Worm (Caenorhabditis elegans) whole organism, L4 larva: Measurements from ENCODE around the gene clec-173.

Experiments
- F10B5.3 ChIP-seq: sonication (generic microtip); optimal IDR thresholded peaks from 2 replicates; lab custom pipeline; 2016; ENCODE audit warnings: mild to moderate bottlenecking, missing genetic modification characterization, missing compliant biosample characterization
- F26F4.8 ChIP-seq: fragments of 200-800 bp; sonication (Bioruptor generic); conservative IDR thresholded peaks from 2 replicates; pipeline ENCODE4 v1.3.6; 2022; ENCODE audit warnings: missing genetic modification characterization, missing compliant biosample characterization
- F44E2.7 ChIP-seq: fragments of 200-800 bp; sonication (Bioruptor generic); IDR thresholded peaks from 2 replicates; pipeline ENCODE4 v2.1.2; 2022; ENCODE audit warnings: missing genetic modification characterization, missing compliant biosample characterization
- F49E8.2 ChIP-seq: sonication (generic microtip); optimal IDR thresholded peaks from 2 replicates; lab custom pipeline; 2016; ENCODE audit warnings: missing compliant biosample characterization, mild to moderate bottlenecking, missing genetic modification characterization, borderline replicate concordance
- T20F7.1 ChIP-seq: fragments of 200-800 bp; sonication (Bioruptor generic); optimal IDR thresholded peaks from 2 replicates; lab custom pipeline; 2018; ENCODE audit warnings: mild to moderate bottlenecking, missing genetic modification characterization, missing compliant biosample characterization
- T26A8.4 ChIP-seq: fragments of 200-800 bp; sonication (Bioruptor generic); IDR thresholded peaks from 2 replicates; pipeline ENCODE4 v1.3.6; 2022; ENCODE audit warnings: missing genetic modification characterization, missing compliant biosample characterization
- ZK337.2 ChIP-seq: fragments of 200-800 bp; sonication (Bioruptor generic); IDR thresholded peaks from 2 replicates; pipeline ENCODE4 v1.3.6; 2022; ENCODE audit warnings: missing genetic modification reagents, missing genetic modification characterization, missing compliant biosample characterization
- aha-1 ChIP-seq: fragments of 150-350 bp; peaks from one replicate; lab custom pipeline; 2014; ENCODE audit warnings: missing biosample characterization, missing genetic modification characterization
- aly-2 ChIP-seq: sonication (generic microtip); optimal IDR thresholded peaks from 2 replicates; lab custom pipeline; 2018; ENCODE audit warnings: missing biosample characterization, missing genetic modification characterization
- ceh-28 ChIP-seq: fragments of 150-350 bp; optimal IDR thresholded peaks from 2 replicates; lab custom pipeline; 2014; ENCODE audit warnings: missing biosample characterization, missing genetic modification reagents, missing genetic modification characterization
- ceh-32 ChIP-seq: sonication (generic microtip); optimal IDR thresholded peaks from 2 replicates; lab custom pipeline; 2016; ENCODE audit warnings: mild to moderate bottlenecking, missing genetic modification characterization, missing compliant biosample characterization; ENCODE audit not compliant: poor library complexity
- ceh-62 ChIP-seq: sonication (generic microtip); optimal IDR thresholded peaks from 2 replicates; lab custom pipeline; 2017; ENCODE audit warnings: missing biosample characterization, missing genetic modification characterization
- ceh-82 ChIP-seq: sonication (generic microtip); optimal IDR thresholded peaks from 2 replicates; lab custom pipeline; 2017; ENCODE audit warnings: missing biosample characterization, missing genetic modification characterization
- daf-19 ChIP-seq: fragments of 200-800 bp; sonication (Bioruptor generic); conservative IDR thresholded peaks from 2 replicates; pipeline ENCODE4 v1.3.6; 2022; ENCODE audit warnings: missing genetic modification characterization, missing compliant biosample characterization
- dmd-6 ChIP-seq: fragments of 200-800 bp; sonication (Bioruptor generic); IDR thresholded peaks from 2 replicates; pipeline ENCODE4 v1.3.6; 2022; ENCODE audit warnings: missing genetic modification reagents, missing genetic modification characterization, missing compliant biosample characterization
- dmd-9 ChIP-seq: fragments of 200-800 bp; sonication (Bioruptor generic); IDR thresholded peaks from 2 replicates; pipeline ENCODE4 v1.3.6; 2022; ENCODE audit warnings: missing genetic modification reagents, missing genetic modification characterization, missing compliant biosample characterization
- dve-1 ChIP-seq: sonication (generic microtip); optimal IDR thresholded peaks from 2 replicates; lab custom pipeline; 2017; ENCODE audit warnings: antibody characterized with exemption, mild to moderate bottlenecking, missing genetic modification characterization, missing compliant biosample characterization; ENCODE audit not compliant: insufficient read depth
- fkh-10 ChIP-seq: fragments of 150-350 bp; optimal IDR thresholded peaks from 2 replicates; lab custom pipeline; 2014; ENCODE audit warnings: missing biosample characterization, missing genetic modification reagents, missing genetic modification characterization
- fos-1 ChIP-seq: fragments of 150-350 bp; optimal IDR thresholded peaks from 2 replicates; lab custom pipeline; 2014; ENCODE audit warnings: missing biosample characterization, missing genetic modification characterization
- hlh-30 ChIP-seq: sonication (generic microtip); optimal IDR thresholded peaks from 2 replicates; lab custom pipeline; 2017; ENCODE audit warnings: antibody characterized with exemption, mild to moderate bottlenecking, missing genetic modification characterization, missing compliant biosample characterization; ENCODE audit not compliant: insufficient read depth
- hmg-1.1 ChIP-seq: fragments of 200-800 bp; sonication (Bioruptor generic); IDR thresholded peaks from 2 replicates; pipeline ENCODE4 v1.3.6; 2022; ENCODE audit warnings: missing genetic modification reagents, missing genetic modification characterization, missing compliant biosample characterization
- lin-1 ChIP-seq: fragments of 200-800 bp; sonication (Bioruptor generic); IDR thresholded peaks from 2 replicates; pipeline ENCODE4 v1.3.6; 2022; ENCODE audit warnings: missing genetic modification reagents, missing genetic modification characterization, missing compliant biosample characterization
- lin-13 ChIP-seq: fragments of 150-350 bp; optimal IDR thresholded peaks from 2 replicates; lab custom pipeline; 2014; ENCODE audit warnings: missing biosample characterization, missing genetic modification reagents, missing genetic modification characterization
- lin-15B ChIP-seq: fragments of 150-350 bp; sonication (generic microtip); optimal IDR thresholded peaks from 3 replicates; lab custom pipeline; 2014; ENCODE audit warnings: missing biosample characterization, missing genetic modification characterization
- lin-29 ChIP-seq: fragments of 200-800 bp; sonication (Bioruptor generic); IDR thresholded peaks from 2 replicates; pipeline ENCODE4 v1.3.6; 2022; ENCODE audit warnings: missing genetic modification reagents, missing genetic modification characterization, missing compliant biosample characterization
- lin-38 ChIP-seq: fragments of 200-800 bp; sonication (Bioruptor generic); IDR thresholded peaks from 2 replicates; pipeline ENCODE4 v1.3.6; 2022; ENCODE audit warnings: missing genetic modification reagents, missing genetic modification characterization, missing compliant biosample characterization
- lir-3 ChIP-seq: sonication (generic microtip); optimal IDR thresholded peaks from 2 replicates; lab custom pipeline; 2016; ENCODE audit warnings: mild to moderate bottlenecking, missing genetic modification characterization, missing compliant biosample characterization
- lsy-2 ChIP-seq, 2 experiments: fragments of 150-350 bp in 1 of 2; sonication (generic microtip) in 1 of 2; optimal IDR thresholded peaks; 2 replicates each; lab custom pipeline; 2014 to 2017; ENCODE audit warnings: missing biosample characterization in 2 of 2, missing genetic modification characterization in 2 of 2
- mep-1 ChIP-seq: fragments of 150-350 bp; sonication (generic microtip); optimal IDR thresholded peaks from 3 replicates; lab custom pipeline; 2014; ENCODE audit warnings: missing biosample characterization, missing genetic modification characterization
- mxl-3 ChIP-seq: fragments of 200-800 bp; sonication (Bioruptor generic); optimal IDR thresholded peaks from 2 replicates; lab custom pipeline; 2018; ENCODE audit warnings: mild to moderate bottlenecking, missing genetic modification characterization, missing compliant biosample characterization
- nhr-10 ChIP-seq: fragments of 150-350 bp; optimal IDR thresholded peaks from 2 replicates; lab custom pipeline; 2014; ENCODE audit warnings: missing biosample characterization, missing genetic modification characterization
- nhr-11 ChIP-seq: fragments of 150-350 bp; optimal IDR thresholded peaks from 2 replicates; lab custom pipeline; 2014; ENCODE audit warnings: missing biosample characterization, missing genetic modification characterization
- nhr-237 ChIP-seq: sonication (generic microtip); optimal IDR thresholded peaks from 2 replicates; lab custom pipeline; 2017; ENCODE audit warnings: missing biosample characterization, missing genetic modification characterization
- nhr-25 ChIP-seq: sonication (generic microtip); optimal IDR thresholded peaks from 2 replicates; lab custom pipeline; 2017; ENCODE audit warnings: missing genetic modification characterization, mild to moderate bottlenecking, missing compliant biosample characterization, antibody characterized with exemption, moderate library complexity, borderline replicate concordance; ENCODE audit not compliant: insufficient read depth
- nhr-28 ChIP-seq: fragments of 150-350 bp; optimal IDR thresholded peaks from 2 replicates; lab custom pipeline; 2014; ENCODE audit warnings: missing biosample characterization, missing genetic modification characterization
- nhr-42 ChIP-seq: fragments of 200-800 bp; sonication (Bioruptor generic); IDR thresholded peaks from 2 replicates; pipeline ENCODE4 v1.3.6; 2022; ENCODE audit warnings: missing genetic modification characterization, missing compliant biosample characterization
- nhr-48 ChIP-seq: sonication (generic microtip); optimal IDR thresholded peaks from 2 replicates; lab custom pipeline; 2016; ENCODE audit warnings: mild to moderate bottlenecking, missing genetic modification characterization, missing compliant biosample characterization
- nhr-76 ChIP-seq: fragments of 150-350 bp; optimal IDR thresholded peaks from 2 replicates; lab custom pipeline; 2014; ENCODE audit warnings: missing biosample characterization, missing genetic modification characterization
- nhr-77 ChIP-seq: fragments of 150-350 bp; optimal IDR thresholded peaks from 2 replicates; lab custom pipeline; 2014; ENCODE audit warnings: missing biosample characterization, missing genetic modification characterization
- pha-4 ChIP-seq, 2 experiments: fragments of 150-350 bp in 1 of 2; fragments of 200-800 bp in 1 of 2; sonication (Bioruptor generic) in 1 of 2; IDR thresholded peaks in 1 of 2; optimal IDR thresholded peaks in 1 of 2; 2 replicates each; pipeline versions ENCODE4 v1.3.6 to Lab custom; 2014 to 2022; ENCODE audit warnings: missing genetic modification characterization in 2 of 2, missing genetic modification reagents in 2 of 2, missing biosample characterization in 1 of 2, missing compliant biosample characterization in 1 of 2
- php-3 ChIP-seq: fragments of 200-800 bp; sonication (Bioruptor generic); IDR thresholded peaks from 2 replicates; pipeline ENCODE4 v1.3.6; 2022; ENCODE audit warnings: missing genetic modification reagents, missing genetic modification characterization, missing compliant biosample characterization
- pqm-1 ChIP-seq: sonication (generic microtip); optimal IDR thresholded peaks from 2 replicates; lab custom pipeline; 2017; ENCODE audit warnings: missing biosample characterization, missing genetic modification characterization
- spr-1 ChIP-seq: sonication (generic microtip); optimal IDR thresholded peaks from 2 replicates; lab custom pipeline; 2016; ENCODE audit warnings: mild to moderate bottlenecking, missing genetic modification characterization, missing compliant biosample characterization
- spr-3 ChIP-seq: fragments of 200-800 bp; sonication (Bioruptor generic); optimal IDR thresholded peaks from 2 replicates; lab custom pipeline; 2018; ENCODE audit warnings: mild to moderate bottlenecking, missing genetic modification characterization, missing compliant biosample characterization
- tag-97 ChIP-seq: fragments of 200-800 bp; sonication (Bioruptor generic); IDR thresholded peaks from 2 replicates; pipeline ENCODE4 v1.3.6; 2022; ENCODE audit warnings: missing genetic modification characterization, missing compliant biosample characterization
- tra-1 ChIP-seq: fragments of 200-800 bp; sonication (Bioruptor generic); IDR thresholded peaks from 2 replicates; pipeline ENCODE4 v1.3.6; 2022; ENCODE audit warnings: missing genetic modification reagents, missing genetic modification characterization, missing compliant biosample characterization
- unc-39 ChIP-seq: sonication (generic microtip); optimal IDR thresholded peaks from 2 replicates; lab custom pipeline; 2017; ENCODE audit warnings: missing biosample characterization, missing genetic modification characterization
- zag-1 ChIP-seq: fragments of 150-350 bp; optimal IDR thresholded peaks from 2 replicates; lab custom pipeline; 2014; ENCODE audit warnings: missing biosample characterization, missing genetic modification characterization
- zfp-2 ChIP-seq: sonication (generic microtip); optimal IDR thresholded peaks from 2 replicates; lab custom pipeline; 2016; ENCODE audit warnings: mild to moderate bottlenecking, missing genetic modification characterization, missing compliant biosample characterization
- zip-2 ChIP-seq: fragments of 150-350 bp; optimal IDR thresholded peaks from 2 replicates; lab custom pipeline; 2014; ENCODE audit warnings: missing biosample characterization, missing genetic modification characterization
- ztf-11 ChIP-seq: fragments of 150-350 bp; optimal IDR thresholded peaks from 2 replicates; lab custom pipeline; 2014; ENCODE audit warnings: missing biosample characterization, missing genetic modification characterization
- ztf-7 ChIP-seq: fragments of 150-350 bp; optimal IDR thresholded peaks from 2 replicates; lab custom pipeline; 2014; ENCODE audit warnings: missing biosample characterization, missing genetic modification characterization

Gene clec-173

ce11 chrIV:3311243-3311642, 43.8 kb upstream of the clec-173 start, which contains the start of gene zip-11 (continued):
- TF ChIP-seq pqm-1 (tag; lab: Kevin White, UChicago) (no peak), fkh-10 (GFP tag; lab: Kevin White, UChicago) (no peak), unc-39 (tag; lab: Kevin White, UChicago) (no peak), spr-3 (peak; percentile 100), ztf-7 (tag; lab: Kevin White, UChicago) (no peak), fos-1 (no peak), mep-1 (tag; lab: Kevin White, UChicago) (peak; percentile 56), pha-4 (GFP tag; IDR thresholded peaks at IDR 0.05; lab: Robert Waterston, UW) (no peak), pha-4 (tag; optimal IDR thresholded peaks at IDR 0.05; lab: Kevin White, UChicago) (no peak), ceh-82 (no peak), lin-38 (GFP tag; lab: Robert Waterston, UW) (peak; percentile 76), T20F7.1 (no peak), nhr-25 (no peak), zag-1 (tag; lab: Kevin White, UChicago) (no peak), tra-1 (GFP tag; lab: Robert Waterston, UW) (0 out of 2 replicates have a peak, but pooled peaks have one; percentile 8), nhr-28 (peak; percentile 50), aha-1 (tag; lab: Kevin White, UChicago) (no peak), hmg-1.1 (GFP tag; lab: Robert Waterston, UW) (peak; percentile 82), nhr-48 (tag; lab: Kevin White, UChicago) (peak; percentile 62), lin-13 (GFP tag; lab: Kevin White, UChicago) (no peak), dmd-6 (GFP tag; lab: Robert Waterston, UW) (peak; percentile 31; the same call in 1 of the 2 replicates), lin-15B (tag; lab: Kevin White, UChicago) (no peak), ceh-28 (no peak), nhr-77 (tag; lab: Kevin White, UChicago) (no peak), zip-2 (tag; lab: Kevin White, UChicago) (no peak), php-3 (no peak), F44E2.7 (GFP tag; lab: Robert Waterston, UW) (0 out of 2 replicates have a peak, but pooled peaks have one; percentile 10), aly-2 (no peak), dve-1 (tag; lab: Kevin White, UChicago) (peak; percentile 33), ztf-11 (tag; lab: Kevin White, UChicago) (no peak), nhr-76 (tag; lab: Kevin White, UChicago) (no peak), lin-29 (GFP tag; lab: Robert Waterston, UW) (peak; percentile 71; the same call in 1 of the 2 replicates), daf-19 (GFP tag; lab: Robert Waterston, UW) (no peak), nhr-42 (GFP tag; lab: Robert Waterston, UW) (no peak), F10B5.3 (no peak), lin-1 (GFP tag; lab: Robert Waterston, UW) (0 out of 2 replicates have a peak, but pooled peaks have one; percentile 25), nhr-10 (tag; lab: Kevin White, UChicago) (no peak), mxl-3 (GFP tag; lab: Kevin White, UChicago) (peak; percentile 81), ceh-32 (no peak), T26A8.4 (GFP tag; lab: Robert Waterston, UW) (peak; percentile 40; the same call in 1 of the 2 replicates), nhr-11 (tag; lab: Kevin White, UChicago) (peak; percentile 38), dmd-9 (GFP tag; lab: Robert Waterston, UW) (0 out of 2 replicates have a peak, but pooled peaks have one; percentile 22), ceh-62 (tag; lab: Kevin White, UChicago) (no peak), lsy-2 (tag; optimal IDR thresholded peaks at IDR 0.05; lab: Kevin White, UChicago) (peak in 1 of 2 experiments; percentile 77), F49E8.2 (tag; lab: Kevin White, UChicago) (no peak), zfp-2 (tag; lab: Kevin White, UChicago) (no peak), F26F4.8 (no peak), nhr-237 (tag; lab: Kevin White, UChicago) (no peak), hlh-30 (tag; lab: Kevin White, UChicago) (peak; percentile 40), lir-3 (tag; lab: Kevin White, UChicago) (no peak), ZK337.2 (GFP tag; lab: Robert Waterston, UW) (no peak), tag-97 (no peak), spr-1 (tag; lab: Kevin White, UChicago) (peak; percentile 97)
